Worm (Caenorhabditis elegans) whole organism, L2 larva: ENCODE measurements around the gene Y41G9A.10.

Experiments used
- ZK546.5 ChIP-seq: sonication (generic microtip); optimal IDR thresholded peaks from 2 replicates; lab custom pipeline; 2017; ENCODE audit warnings: missing biosample characterization, missing genetic modification characterization
- alr-1 ChIP-seq: fragments of 150-350 bp; optimal IDR thresholded peaks from 2 replicates; lab custom pipeline; 2014; ENCODE audit warnings: missing biosample characterization, missing genetic modification characterization
- ama-1 ChIP-seq: fragments of 150-350 bp; optimal IDR thresholded peaks from 2 replicates; lab custom pipeline; 2018; ENCODE audit warnings: inconsistent platforms
- blmp-1 ChIP-seq: sonication (generic microtip); optimal IDR thresholded peaks from 2 replicates; lab custom pipeline; 2017; ENCODE audit warnings: missing genetic modification characterization, mild to moderate bottlenecking, missing compliant biosample characterization, antibody characterized with exemption, moderate library complexity; ENCODE audit not compliant: insufficient read depth
- ceh-82 ChIP-seq: fragments of 150-350 bp; optimal IDR thresholded peaks from 2 replicates; lab custom pipeline; 2014; ENCODE audit warnings: missing biosample characterization, missing genetic modification characterization
- crh-2 ChIP-seq: sonication (generic microtip); optimal IDR thresholded peaks from 2 replicates; lab custom pipeline; 2017; ENCODE audit warnings: missing biosample characterization, missing genetic modification characterization
- dmd-4 ChIP-seq: sonication (generic microtip); optimal IDR thresholded peaks from 2 replicates; lab custom pipeline; 2017; ENCODE audit warnings: missing biosample characterization, missing genetic modification characterization
- egl-27 ChIP-seq: sonication (generic microtip); optimal IDR thresholded peaks from 3 replicates; lab custom pipeline; 2017; ENCODE audit warnings: missing biosample characterization, missing genetic modification reagents, missing genetic modification characterization
- elt-1 ChIP-seq: fragments of 150-350 bp; optimal IDR thresholded peaks from 2 replicates; lab custom pipeline; 2014; ENCODE audit warnings: missing biosample characterization, missing genetic modification characterization
- elt-3 ChIP-seq: sonication (generic microtip); optimal IDR thresholded peaks from 2 replicates; lab custom pipeline; 2017; ENCODE audit warnings: missing biosample characterization, missing genetic modification characterization
- fos-1 ChIP-seq: fragments of 150-350 bp; optimal IDR thresholded peaks from 2 replicates; lab custom pipeline; 2014; ENCODE audit warnings: missing biosample characterization, missing genetic modification characterization
- gmeb-1 ChIP-seq: fragments of 150-350 bp; optimal IDR thresholded peaks from 2 replicates; lab custom pipeline; 2014; ENCODE audit warnings: missing biosample characterization, missing genetic modification characterization
- lin-11 ChIP-seq: fragments of 150-350 bp; sonication (generic microtip); optimal IDR thresholded peaks from 2 replicates; lab custom pipeline; 2014; ENCODE audit warnings: missing biosample characterization, missing genetic modification characterization, inconsistent platforms, mixed read lengths
- lin-13 ChIP-seq: fragments of 150-350 bp; optimal IDR thresholded peaks from 2 replicates; lab custom pipeline; 2014; ENCODE audit warnings: missing biosample characterization, missing genetic modification reagents, missing genetic modification characterization
- lsy-2 ChIP-seq, 2 experiments: fragments of 150-350 bp in 1 of 2; sonication (generic microtip) in 1 of 2; optimal IDR thresholded peaks; 2 replicates each; lab custom pipeline; 2014 to 2017; ENCODE audit warnings: missing biosample characterization in 2 of 2, missing genetic modification characterization in 2 of 2
- mab-5 ChIP-seq: fragments of 150-350 bp; optimal IDR thresholded peaks from 2 replicates; lab custom pipeline; 2014; ENCODE audit warnings: missing biosample characterization, missing genetic modification characterization
- nhr-10 ChIP-seq: sonication (generic microtip); optimal IDR thresholded peaks from 2 replicates; lab custom pipeline; 2017; ENCODE audit warnings: missing biosample characterization, missing genetic modification characterization
- nhr-11 ChIP-seq: fragments of 150-350 bp; optimal IDR thresholded peaks from 2 replicates; lab custom pipeline; 2014; ENCODE audit warnings: missing biosample characterization, missing genetic modification characterization
- nhr-12 ChIP-seq: fragments of 150-350 bp; optimal IDR thresholded peaks from 2 replicates; lab custom pipeline; 2014; ENCODE audit warnings: missing biosample characterization, missing genetic modification characterization
- nhr-129 ChIP-seq: fragments of 150-350 bp; optimal IDR thresholded peaks from 2 replicates; lab custom pipeline; 2014; ENCODE audit warnings: missing biosample characterization, missing genetic modification characterization
- nhr-21 ChIP-seq: fragments of 150-350 bp; optimal IDR thresholded peaks from 2 replicates; lab custom pipeline; 2014; ENCODE audit warnings: missing biosample characterization, missing genetic modification characterization
- nhr-237 ChIP-seq: fragments of 150-350 bp; optimal IDR thresholded peaks from 2 replicates; lab custom pipeline; 2014; ENCODE audit warnings: missing biosample characterization, missing genetic modification characterization
- nhr-25 ChIP-seq: fragments of 150-350 bp; sonication (generic microtip); optimal IDR thresholded peaks from 3 replicates; lab custom pipeline; 2014; ENCODE audit warnings: missing biosample characterization, missing genetic modification characterization
- nhr-6 ChIP-seq: fragments of 150-350 bp; optimal IDR thresholded peaks from 2 replicates; lab custom pipeline; 2014; ENCODE audit warnings: missing biosample characterization, missing genetic modification characterization
- nhr-77 ChIP-seq: fragments of 150-350 bp; optimal IDR thresholded peaks from 2 replicates; lab custom pipeline; 2014; ENCODE audit warnings: missing biosample characterization, missing genetic modification characterization
- peb-1 ChIP-seq: fragments of 150-350 bp; optimal IDR thresholded peaks from 2 replicates; lab custom pipeline; 2014; ENCODE audit warnings: missing biosample characterization, missing genetic modification characterization
- sem-4 ChIP-seq: fragments of 150-350 bp; optimal IDR thresholded peaks from 2 replicates; lab custom pipeline; 2014; ENCODE audit warnings: missing biosample characterization, missing genetic modification reagents, missing genetic modification characterization
- skn-1 ChIP-seq: sonication (generic microtip); optimal IDR thresholded peaks from 2 replicates; lab custom pipeline; 2017; ENCODE audit warnings: missing biosample characterization, missing genetic modification characterization
- sma-9 ChIP-seq, 2 experiments: fragments of 150-350 bp in 1 of 2; sonication (generic microtip) in 1 of 2; optimal IDR thresholded peaks; 2 replicates each; lab custom pipeline; 2014 to 2016; ENCODE audit warnings: missing genetic modification characterization in 2 of 2, mild to moderate bottlenecking in 1 of 2, missing biosample characterization in 1 of 2, missing compliant biosample characterization in 1 of 2, missing genetic modification reagents in 1 of 2, moderate library complexity in 1 of 2
- snpc-4 ChIP-seq: fragments of 150-350 bp; optimal IDR thresholded peaks from 2 replicates; lab custom pipeline; 2014; ENCODE audit warnings: missing biosample characterization, missing genetic modification characterization
- unc-39 ChIP-seq: fragments of 150-350 bp; optimal IDR thresholded peaks from 2 replicates; lab custom pipeline; 2014; ENCODE audit warnings: missing biosample characterization, missing genetic modification characterization
- unc-55 ChIP-seq: fragments of 150-350 bp; sonication (generic microtip); optimal IDR thresholded peaks from 3 replicates; lab custom pipeline; 2014; ENCODE audit warnings: missing biosample characterization, missing genetic modification reagents, missing genetic modification characterization
- unc-62 ChIP-seq: fragments of 150-350 bp; optimal IDR thresholded peaks from 2 replicates; lab custom pipeline; 2014; ENCODE audit warnings: missing biosample characterization, missing genetic modification reagents, missing genetic modification characterization
- ztf-11 ChIP-seq: sonication (generic microtip); optimal IDR thresholded peaks from 2 replicates; lab custom pipeline; 2017; ENCODE audit warnings: missing biosample characterization, missing genetic modification characterization
- ztf-4 ChIP-seq: fragments of 150-350 bp; optimal IDR thresholded peaks from 2 replicates; lab custom pipeline; 2014; ENCODE audit warnings: missing biosample characterization, missing genetic modification characterization

Y41G9A.10 gene

DNA sequence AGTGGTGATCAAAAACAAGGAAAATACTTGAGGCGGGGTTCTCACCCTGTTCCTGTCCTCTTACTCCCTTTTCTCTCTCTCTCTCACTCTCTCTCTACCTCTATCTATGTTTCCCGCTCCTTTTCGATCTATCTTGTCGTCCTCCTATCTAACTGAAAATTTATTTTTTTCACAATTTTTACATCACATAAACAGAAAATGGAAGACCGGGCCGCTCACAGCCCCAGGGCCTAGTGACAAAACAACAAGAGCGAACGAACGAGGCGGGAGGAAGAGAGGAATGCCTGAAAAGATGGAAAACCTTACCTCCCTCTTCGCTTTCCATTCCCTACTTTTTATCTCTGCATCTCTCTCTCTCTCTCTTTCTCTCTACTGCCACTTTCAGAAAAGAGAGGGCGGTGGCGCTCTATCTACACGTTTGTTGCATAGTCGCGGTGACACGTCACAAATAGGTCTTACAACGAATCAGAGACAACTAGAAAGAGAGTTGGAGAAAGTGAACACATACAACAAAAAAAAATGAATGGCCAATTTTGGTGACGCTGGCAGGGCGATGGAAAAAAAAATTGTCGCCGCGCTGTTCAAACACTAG lies 24.5 kb upstream of the Y41G9A.10 start:
- TF ChIP-seq unc-55 (GFP tag; lab: Kevin White, UChicago) (no peak), elt-3 (tag; lab: Kevin White, UChicago) (no peak), nhr-25 (no peak), nhr-129 (tag; lab: Kevin White, UChicago) (no peak), nhr-11 (tag; lab: Kevin White, UChicago) (no peak), ama-1 (peak; percentile 13), crh-2 (tag; lab: Kevin White, UChicago) (peak; percentile 72), fos-1 (tag; lab: Kevin White, UChicago) (peak; percentile 17), sma-9 (GFP tag; optimal IDR thresholded peaks at IDR 0.05; lab: Kevin White, UChicago) (peak; percentile 10), sma-9 (tag; optimal IDR thresholded peaks at IDR 0.05; lab: Kevin White, UChicago) (no peak), lin-11 (tag; lab: Kevin White, UChicago) (no peak)
- TF ChIP-seq, all 48 proteins: peak for 4

DNA sequence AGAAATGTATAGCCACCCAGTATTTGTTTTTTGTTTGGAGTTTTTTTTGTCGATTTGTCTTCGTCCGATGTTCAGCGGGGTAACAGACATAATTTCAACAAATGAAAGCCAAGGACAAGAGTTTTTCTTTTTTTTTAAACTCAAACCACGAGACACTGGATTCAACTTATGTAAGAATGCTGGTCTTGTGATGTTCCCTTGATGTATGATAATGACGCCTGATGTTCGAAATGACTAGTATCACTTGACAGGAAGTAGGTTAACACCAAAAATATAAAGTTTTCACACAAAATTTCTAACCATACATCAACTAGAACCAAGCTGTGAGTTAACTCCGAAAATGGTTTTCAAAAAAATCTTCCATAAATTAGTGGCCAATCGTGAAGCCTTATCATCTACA lies 23.9 kb upstream of the Y41G9A.10 start:
- no peak for TF ChIP-seq alr-1 (tag; lab: Kevin White, UChicago)
- TF ChIP-seq egl-27 (tag; lab: Kevin White, UChicago): no peak
- TF ChIP-seq dmd-4 (tag; lab: Kevin White, UChicago): no peak
- no peak for TF ChIP-seq lin-11 (tag; lab: Kevin White, UChicago)
- no peak for TF ChIP-seq fos-1 (tag; lab: Kevin White, UChicago)
- TF ChIP-seq nhr-6 (tag; lab: Kevin White, UChicago): no peak
- no peak for TF ChIP-seq skn-1 (tag; lab: Kevin White, UChicago)
- no peak for TF ChIP-seq ceh-82 (tag; lab: Kevin White, UChicago)
- TF ChIP-seq lin-13 (GFP tag; lab: Kevin White, UChicago): no peak
- TF ChIP-seq mab-5 (tag; lab: Kevin White, UChicago): no peak
- no peak for TF ChIP-seq ztf-4 (tag; lab: Kevin White, UChicago)
- TF ChIP-seq ama-1: no peak
- TF ChIP-seq nhr-21: no peak
- TF ChIP-seq unc-55 (GFP tag; lab: Kevin White, UChicago): no peak
- TF ChIP-seq nhr-129 (tag; lab: Kevin White, UChicago): no peak
- no peak for TF ChIP-seq nhr-10 (tag; lab: Kevin White, UChicago)

DNA sequence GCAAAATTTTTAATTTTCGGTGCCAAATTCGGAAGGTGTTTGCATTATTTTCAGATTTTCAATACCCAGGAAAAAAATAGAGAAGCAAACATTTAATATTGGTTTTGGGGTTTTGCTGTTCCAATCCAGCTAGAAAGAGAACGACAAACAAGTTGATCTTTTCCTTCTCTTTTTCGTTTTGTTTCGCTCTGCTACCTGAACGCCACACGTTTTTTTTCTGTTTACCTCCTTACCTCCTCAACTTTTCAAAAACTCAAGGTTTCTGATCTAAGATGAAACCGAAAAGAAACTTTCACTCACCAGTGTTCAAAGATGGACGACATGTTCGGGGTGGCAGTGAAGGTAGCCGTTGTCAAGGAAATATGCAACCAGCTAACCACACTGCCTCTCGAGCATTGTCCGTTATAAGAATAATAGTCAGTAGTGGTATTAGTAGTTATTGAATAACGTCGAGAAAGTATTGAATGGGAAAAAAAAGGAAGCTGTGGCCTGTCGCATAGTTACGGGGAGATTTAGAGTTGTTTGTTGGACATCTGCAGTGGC lies 23.2 kb upstream of the Y41G9A.10 start:
- TF ChIP-seq crh-2 (tag; lab: Kevin White, UChicago) (peak; percentile 34), blmp-1 (tag; lab: Kevin White, UChicago) (peak; percentile 21), ZK546.5 (tag; lab: Kevin White, UChicago) (no peak)

DNA sequence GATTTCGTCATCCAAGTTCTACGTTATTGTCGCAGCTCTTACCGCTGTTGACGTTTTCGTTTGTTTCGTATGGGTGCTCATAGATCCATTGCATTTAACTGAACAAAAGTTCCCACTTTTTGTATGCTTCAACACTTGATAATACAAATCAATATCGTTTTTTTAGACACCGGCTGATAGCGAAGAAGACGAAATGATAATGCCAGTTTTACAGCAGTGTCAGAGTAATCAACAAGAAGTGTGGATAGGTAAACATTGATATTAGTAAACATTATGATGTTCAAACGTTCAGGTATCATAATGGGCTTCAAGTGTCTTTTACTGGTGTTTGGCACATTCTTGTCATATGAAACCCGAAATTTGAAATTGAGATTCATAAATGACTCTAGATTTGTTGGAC lies 19.9 kb upstream of the Y41G9A.10 start:
- no peak for TF ChIP-seq blmp-1 (tag; lab: Kevin White, UChicago)
- TF ChIP-seq lin-13 (GFP tag; lab: Kevin White, UChicago): no peak
- no peak for TF ChIP-seq nhr-12 (tag; lab: Kevin White, UChicago)
- TF ChIP-seq nhr-10 (tag; lab: Kevin White, UChicago): no peak
- TF ChIP-seq elt-1 (tag; lab: Kevin White, UChicago): no peak
- no peak for TF ChIP-seq unc-62 (GFP tag; lab: Kevin White, UChicago)
- no peak for TF ChIP-seq snpc-4 (tag; lab: Kevin White, UChicago)
- no peak for TF ChIP-seq unc-39 (tag; lab: Kevin White, UChicago)
- no peak for TF ChIP-seq ZK546.5 (tag; lab: Kevin White, UChicago)
- TF ChIP-seq fos-1 (tag; lab: Kevin White, UChicago): no peak
- no peak for TF ChIP-seq ztf-11 (tag; lab: Kevin White, UChicago)
- TF ChIP-seq lsy-2 (tag; optimal IDR thresholded peaks at IDR 0.05; lab: Kevin White, UChicago): no peak
- TF ChIP-seq nhr-77 (tag; lab: Kevin White, UChicago): no peak
- no peak for TF ChIP-seq ama-1
- no peak for TF ChIP-seq peb-1
- TF ChIP-seq, all 48 proteins: peak for 0

DNA sequence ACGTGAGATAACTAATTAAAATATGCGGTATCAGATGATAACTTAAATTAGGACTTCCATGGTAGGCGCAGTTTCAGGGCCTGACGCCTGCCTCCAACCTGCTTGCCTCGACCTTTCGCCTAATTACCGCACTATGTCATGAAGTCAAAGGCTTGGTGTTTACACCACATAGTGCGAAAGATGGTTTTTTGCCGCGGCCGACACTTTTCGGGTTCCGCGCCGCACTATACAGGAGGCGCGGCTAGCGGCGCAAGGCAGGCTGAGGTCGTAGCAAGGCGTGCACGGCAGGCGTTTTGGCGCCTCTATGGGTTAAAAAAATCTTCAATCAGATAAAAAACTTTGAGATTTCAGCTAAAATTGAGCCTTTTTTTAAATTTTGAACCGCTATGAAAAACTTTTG lies 14.3 kb upstream of the Y41G9A.10 start:
- TF ChIP-seq sem-4 (tag; lab: Kevin White, UChicago) (no peak), nhr-237 (no peak), gmeb-1 (tag; lab: Kevin White, UChicago) (no peak), snpc-4 (tag; lab: Kevin White, UChicago) (peak; percentile 67), elt-3 (tag; lab: Kevin White, UChicago) (no peak), crh-2 (tag; lab: Kevin White, UChicago) (no peak)
